Fruit fly (Drosophila melanogaster) whole organism: ENCODE results near the gene CG12069.

Experiments used
- CG8478 ChIP-seq: fragments of >200 bp; optimal IDR thresholded peaks from 2 replicates; lab custom pipeline; 2018; ENCODE audit warnings: inconsistent platforms
- Dll ChIP-seq: fragments of >200 bp; optimal IDR thresholded peaks from 2 replicates; lab custom pipeline; 2017
- pan ChIP-seq: fragments of >200 bp; optimal IDR thresholded peaks from 2 replicates; lab custom pipeline; 2017
- psq ChIP-seq: fragments of >200 bp; optimal IDR thresholded peaks from 2 replicates; lab custom pipeline; 2017
- usp ChIP-seq: fragments of >200 bp; optimal IDR thresholded peaks from 2 replicates; lab custom pipeline; 2017; ENCODE audit warnings: missing biosample characterization, missing genetic modification characterization, mixed read lengths

dm6 chr3R:30648451-30648850, 46.8 kb downstream of the CG12069 start, which contains the start of gene PH4alphaPV:
- TF ChIP-seq Dll (lab: Kevin White, UChicago) (no peak), pan (lab: Kevin White, UChicago) (no peak), usp (GFP tag; lab: Kevin White, UChicago) (no peak), psq (lab: Kevin White, UChicago) (no peak), CG8478 (lab: Kevin White, UChicago) (no peak)
